Worm (Caenorhabditis elegans) whole organism, L1 larva: ENCODE measurements around the gene his-7.

Experiments used
- C04F5.9 ChIP-seq: sonication (generic microtip); optimal IDR thresholded peaks from 2 replicates; lab custom pipeline; 2016; ENCODE audit warnings: missing genetic modification characterization, missing compliant biosample characterization
- C16A3.4 ChIP-seq: fragments of 150-350 bp; optimal IDR thresholded peaks from 2 replicates; lab custom pipeline; 2014; ENCODE audit warnings: missing biosample characterization, missing genetic modification characterization
- alr-1 ChIP-seq: fragments of 200-800 bp; sonication (Bioruptor generic); optimal IDR thresholded peaks from 2 replicates; lab custom pipeline; 2018; ENCODE audit warnings: borderline replicate concordance, mild to moderate bottlenecking, missing genetic modification characterization, missing compliant biosample characterization
- ama-1 ChIP-seq: fragments of 150-350 bp; optimal IDR thresholded peaks from 2 replicates; lab custom pipeline; 2014
- blmp-1 ChIP-seq: fragments of 150-350 bp; optimal IDR thresholded peaks from 2 replicates; lab custom pipeline; 2014; ENCODE audit warnings: missing biosample characterization, missing genetic modification characterization
- ceh-88 ChIP-seq: fragments of 200-800 bp; sonication (Bioruptor generic); IDR thresholded peaks from 2 replicates; pipeline ENCODE4 v1.3.6; 2022; ENCODE audit warnings: missing genetic modification characterization, missing compliant biosample characterization
- ceh-90 ChIP-seq: sonication (generic microtip); optimal IDR thresholded peaks from 2 replicates; lab custom pipeline; 2016; ENCODE audit warnings: missing genetic modification characterization, missing compliant biosample characterization
- ces-1 ChIP-seq: fragments of 150-350 bp; optimal IDR thresholded peaks from 2 replicates; lab custom pipeline; 2014; ENCODE audit warnings: missing biosample characterization, missing genetic modification reagents, missing genetic modification characterization
- dpl-1 ChIP-seq, 3 experiments: fragments of 150-350 bp in 2 of 3; sonication (generic microtip) in 1 of 3; optimal IDR thresholded peaks; 2 replicates each; lab custom pipeline; 2014 to 2017; ENCODE audit warnings: missing biosample characterization in 3 of 3, missing genetic modification characterization in 3 of 3, missing genetic modification reagents in 3 of 3
- dsc-1 ChIP-seq: sonication (generic microtip); optimal IDR thresholded peaks from 2 replicates; lab custom pipeline; 2016; ENCODE audit warnings: mild to moderate bottlenecking, missing genetic modification characterization, missing compliant biosample characterization
- efl-1 ChIP-seq, 4 experiments: fragments of 150-350 bp; optimal IDR thresholded peaks in 3 of 4; peaks in 1 of 4; 1 replicate in 1 of 4; 2 replicates in 3 of 4; lab custom pipeline; 2014; ENCODE audit warnings: missing biosample characterization in 2 of 4, missing genetic modification characterization in 2 of 4, missing genetic modification reagents in 2 of 4
- efl-3 ChIP-seq: fragments of 200-800 bp; sonication (Bioruptor generic); optimal IDR thresholded peaks from 2 replicates; lab custom pipeline; 2018; ENCODE audit warnings: mild to moderate bottlenecking, missing genetic modification characterization, missing compliant biosample characterization
- egl-27 ChIP-seq, 2 experiments: fragments of 150-350 bp in 1 of 2; sonication (generic microtip); optimal IDR thresholded peaks; 3 replicates each; lab custom pipeline; 2017 to 2018; ENCODE audit warnings: missing biosample characterization in 2 of 2, missing genetic modification characterization in 2 of 2, missing genetic modification reagents in 2 of 2
- elt-3 ChIP-seq, 6 experiments: fragments of 150-350 bp in 1 of 6; sonication (generic microtip); optimal IDR thresholded peaks; 2 replicates each; lab custom pipeline; 2017 to 2018; ENCODE audit warnings: missing biosample characterization in 6 of 6, missing genetic modification characterization in 6 of 6, inconsistent platforms in 1 of 6
- ets-5 ChIP-seq: fragments of 200-800 bp; sonication (Bioruptor generic); IDR thresholded peaks from 2 replicates; pipeline ENCODE4 v1.3.6; 2022; ENCODE audit warnings: missing genetic modification characterization, missing compliant biosample characterization
- fkh-10 ChIP-seq: sonication (generic microtip); optimal IDR thresholded peaks from 2 replicates; lab custom pipeline; 2017; ENCODE audit warnings: missing biosample characterization, missing genetic modification reagents, missing genetic modification characterization
- fkh-8 ChIP-seq: sonication (generic microtip); optimal IDR thresholded peaks from 2 replicates; lab custom pipeline; 2016; ENCODE audit warnings: mild to moderate bottlenecking, missing genetic modification characterization, missing compliant biosample characterization
- grh-1 ChIP-seq: fragments of 200-800 bp; sonication (Bioruptor generic); IDR thresholded peaks from 2 replicates; pipeline ENCODE4 v1.3.6; 2022; ENCODE audit warnings: missing genetic modification reagents, missing genetic modification characterization, missing compliant biosample characterization
- hlh-17 ChIP-seq: fragments of 200-800 bp; sonication (Bioruptor generic); optimal IDR thresholded peaks from 2 replicates; lab custom pipeline; 2018; ENCODE audit warnings: missing genetic modification characterization, mild to moderate bottlenecking, missing compliant biosample characterization, moderate library complexity, borderline replicate concordance
- irx-1 ChIP-seq: sonication (generic microtip); optimal IDR thresholded peaks from 2 replicates; lab custom pipeline; 2016; ENCODE audit warnings: missing genetic modification characterization, missing compliant biosample characterization
- isw-1 ChIP-seq: fragments of 200-800 bp; sonication (Bioruptor generic); IDR thresholded peaks from 2 replicates; pipeline ENCODE4 v1.3.6; 2022; ENCODE audit warnings: missing genetic modification characterization, missing compliant biosample characterization
- lin-13 ChIP-seq: fragments of 150-350 bp; optimal IDR thresholded peaks from 2 replicates; lab custom pipeline; 2014; ENCODE audit warnings: missing biosample characterization, missing genetic modification reagents, missing genetic modification characterization
- lin-15B ChIP-seq: fragments of 150-350 bp; sonication (generic microtip); optimal IDR thresholded peaks from 3 replicates; lab custom pipeline; 2014; ENCODE audit warnings: missing biosample characterization, missing genetic modification characterization
- lin-35 ChIP-seq, 2 experiments: fragments of 150-350 bp; optimal IDR thresholded peaks; 2 replicates each; lab custom pipeline; 2014; ENCODE audit warnings: missing biosample characterization in 2 of 2, missing genetic modification characterization in 2 of 2, missing genetic modification reagents in 2 of 2
- lin-39 ChIP-seq: fragments of 150-350 bp; optimal IDR thresholded peaks from 2 replicates; lab custom pipeline; 2014; ENCODE audit warnings: missing biosample characterization, missing genetic modification reagents, missing genetic modification characterization
- lir-3 ChIP-seq: sonication (generic microtip); optimal IDR thresholded peaks from 2 replicates; lab custom pipeline; 2016; ENCODE audit warnings: mild to moderate bottlenecking, missing genetic modification characterization, moderate library complexity, missing compliant biosample characterization; ENCODE audit not compliant: poor library complexity
- lsy-2 ChIP-seq, 2 experiments: fragments of 150-350 bp; optimal IDR thresholded peaks; 2 replicates each; lab custom pipeline; 2014; ENCODE audit warnings: missing biosample characterization in 2 of 2, missing genetic modification characterization in 2 of 2
- mab-9 ChIP-seq: fragments of 200-800 bp; sonication (Bioruptor generic); IDR thresholded peaks from 2 replicates; pipeline ENCODE4 v1.3.6; 2022; ENCODE audit warnings: missing genetic modification reagents, missing genetic modification characterization, missing compliant biosample characterization
- mdl-1 ChIP-seq, 2 experiments: fragments of 150-350 bp; optimal IDR thresholded peaks; 2 replicates each; lab custom pipeline; 2014 to 2017; ENCODE audit warnings: missing biosample characterization in 2 of 2, missing genetic modification characterization in 2 of 2, inconsistent platforms in 1 of 2
- mep-1 ChIP-seq: fragments of 150-350 bp; optimal IDR thresholded peaks from 2 replicates; lab custom pipeline; 2014; ENCODE audit warnings: missing biosample characterization, missing genetic modification characterization
- nhr-11 ChIP-seq: fragments of 150-350 bp; optimal IDR thresholded peaks from 2 replicates; lab custom pipeline; 2014; ENCODE audit warnings: missing biosample characterization, missing genetic modification characterization
- nhr-19 ChIP-seq: fragments of 200-800 bp; sonication (Bioruptor generic); conservative IDR thresholded peaks from 2 replicates; pipeline ENCODE4 v1.3.6; 2022; ENCODE audit warnings: missing genetic modification characterization, missing compliant biosample characterization
- nhr-20 ChIP-seq: sonication (generic microtip); optimal IDR thresholded peaks from 2 replicates; lab custom pipeline; 2016; ENCODE audit warnings: mild to moderate bottlenecking, missing genetic modification characterization, missing compliant biosample characterization
- nhr-237 ChIP-seq: fragments of 150-350 bp; optimal IDR thresholded peaks from 2 replicates; lab custom pipeline; 2014; ENCODE audit warnings: missing biosample characterization, missing genetic modification characterization
- nhr-28 ChIP-seq: fragments of 150-350 bp; optimal IDR thresholded peaks from 2 replicates; lab custom pipeline; 2014; ENCODE audit warnings: missing biosample characterization, missing genetic modification characterization
- nhr-77 ChIP-seq: fragments of 150-350 bp; optimal IDR thresholded peaks from 2 replicates; lab custom pipeline; 2014; ENCODE audit warnings: missing biosample characterization, missing genetic modification characterization
- nhr-84 ChIP-seq: sonication (generic microtip); optimal IDR thresholded peaks from 2 replicates; lab custom pipeline; 2017; ENCODE audit warnings: missing biosample characterization, missing genetic modification characterization
- nhr-85 ChIP-seq: sonication (generic microtip); peaks from one replicate; lab custom pipeline; 2016; ENCODE audit warnings: missing genetic modification characterization, inconsistent platforms, missing compliant biosample characterization
- nhr-90 ChIP-seq: sonication (generic microtip); optimal IDR thresholded peaks from 2 replicates; lab custom pipeline; 2016; ENCODE audit warnings: mild to moderate bottlenecking, missing genetic modification characterization, missing compliant biosample characterization; ENCODE audit not compliant: poor library complexity
- pag-3 ChIP-seq: sonication (generic microtip); optimal IDR thresholded peaks from 2 replicates; lab custom pipeline; 2017; ENCODE audit warnings: missing genetic modification characterization, mild to moderate bottlenecking, missing compliant biosample characterization, antibody characterized with exemption, borderline replicate concordance; ENCODE audit not compliant: insufficient read depth
- pax-3 ChIP-seq: fragments of 200-800 bp; sonication (Bioruptor generic); optimal IDR thresholded peaks from 2 replicates; lab custom pipeline; 2018; ENCODE audit warnings: mild to moderate bottlenecking, missing genetic modification characterization, moderate library complexity, missing compliant biosample characterization
- pqm-1 ChIP-seq: sonication (generic microtip); optimal IDR thresholded peaks from 3 replicates; lab custom pipeline; 2017; ENCODE audit warnings: missing biosample characterization, missing genetic modification characterization
- skn-1 ChIP-seq: fragments of 150-350 bp; optimal IDR thresholded peaks from 2 replicates; lab custom pipeline; 2014; ENCODE audit warnings: missing biosample characterization, missing genetic modification characterization
- snpc-4 ChIP-seq: fragments of 150-350 bp; optimal IDR thresholded peaks from 2 replicates; lab custom pipeline; 2014; ENCODE audit warnings: missing biosample characterization, missing genetic modification characterization
- sptf-1 ChIP-seq: fragments of 150-350 bp; optimal IDR thresholded peaks from 2 replicates; lab custom pipeline; 2014; ENCODE audit warnings: missing biosample characterization, missing genetic modification characterization
- swsn-7 ChIP-seq: sonication (generic microtip); optimal IDR thresholded peaks from 2 replicates; lab custom pipeline; 2016; ENCODE audit warnings: missing genetic modification characterization, missing compliant biosample characterization
- tbx-2 ChIP-seq: sonication (generic microtip); optimal IDR thresholded peaks from 2 replicates; lab custom pipeline; 2016; ENCODE audit warnings: missing genetic modification characterization, missing compliant biosample characterization
- tlp-1 ChIP-seq: fragments of 150-350 bp; optimal IDR thresholded peaks from 2 replicates; lab custom pipeline; 2014; ENCODE audit warnings: missing biosample characterization, missing genetic modification characterization
- unc-130 ChIP-seq: fragments of 150-350 bp; optimal IDR thresholded peaks from 2 replicates; lab custom pipeline; 2017; ENCODE audit warnings: missing biosample characterization, missing genetic modification characterization, inconsistent platforms
- unc-98 ChIP-seq: fragments of 200-800 bp; sonication (Bioruptor generic); IDR thresholded peaks from 2 replicates; pipeline ENCODE4 v1.3.6; 2022; ENCODE audit warnings: missing genetic modification characterization, missing compliant biosample characterization
- vab-15 ChIP-seq: sonication (generic microtip); optimal IDR thresholded peaks from 2 replicates; lab custom pipeline; 2017; ENCODE audit warnings: missing genotype, mild to moderate bottlenecking, missing genetic modification characterization, missing compliant biosample characterization
- xbp-1 ChIP-seq: sonication (generic microtip); optimal IDR thresholded peaks from 2 replicates; lab custom pipeline; 2016; ENCODE audit warnings: missing genetic modification characterization, missing compliant biosample characterization
- zip-4 ChIP-seq: fragments of 200-800 bp; sonication (Bioruptor generic); optimal IDR thresholded peaks from 2 replicates; lab custom pipeline; 2018; ENCODE audit warnings: mild to moderate bottlenecking, missing genetic modification characterization, moderate library complexity, missing compliant biosample characterization

his-7 gene

DNA sequence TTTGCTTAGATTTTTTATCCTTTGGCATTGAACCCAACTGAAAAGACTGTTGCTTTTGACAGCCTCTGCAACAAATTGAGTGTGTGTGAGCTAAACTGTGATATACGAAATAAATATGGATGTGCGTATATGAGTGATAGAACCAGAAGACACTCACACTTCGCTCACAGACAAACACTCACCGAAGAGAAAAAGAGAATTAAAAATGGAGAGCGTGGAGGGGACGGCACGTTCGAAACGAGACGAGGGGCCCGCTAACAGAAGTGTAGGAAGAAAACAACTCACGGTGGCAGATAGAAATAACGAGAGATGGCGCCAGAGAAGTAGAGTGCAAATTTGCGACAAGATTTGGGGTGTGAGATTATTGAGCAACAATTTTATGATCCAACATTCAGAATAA lies 14.9 kb upstream of the his-7 start (continued):
- TF ChIP-seq nhr-77 (tag; lab: Kevin White, UChicago) (no peak), alr-1 (no peak), grh-1 (GFP tag; lab: Robert Waterston, UW) (no peak), mep-1 (tag; lab: Kevin White, UChicago) (no peak), ceh-90 (tag; lab: Kevin White, UChicago) (no peak), mdl-1 (tag; optimal IDR thresholded peaks at IDR 0.05; lab: Kevin White, UChicago) (peak in 1 of 2 experiments; percentile 36), nhr-84 (no peak), isw-1 (GFP tag; lab: Robert Waterston, UW) (no peak), ces-1 (GFP tag; lab: Kevin White, UChicago) (no peak), fkh-8 (no peak), tbx-2 (tag; lab: Kevin White, UChicago) (no peak), blmp-1 (tag; lab: Kevin White, UChicago) (no peak), tlp-1 (tag; lab: Kevin White, UChicago) (no peak), dpl-1 (GFP tag; optimal IDR thresholded peaks at IDR 0.05; lab: Kevin White, UChicago) (peak in 1 of 3 experiments; percentile 30), ceh-88 (GFP tag; lab: Robert Waterston, UW) (no peak), efl-3 (GFP tag; lab: Kevin White, UChicago) (no peak), hlh-17 (GFP tag; lab: Kevin White, UChicago) (no peak), mab-9 (no peak), nhr-20 (tag; lab: Kevin White, UChicago) (peak; percentile 4), C16A3.4 (tag; lab: Kevin White, UChicago) (no peak), pqm-1 (tag; lab: Kevin White, UChicago) (no peak), nhr-28 (tag; lab: Kevin White, UChicago) (no peak), lin-13 (GFP tag; lab: Kevin White, UChicago) (no peak), C04F5.9 (tag; lab: Kevin White, UChicago) (no peak), fkh-10 (GFP tag; lab: Kevin White, UChicago) (no peak), unc-98 (no peak), nhr-90 (tag; lab: Kevin White, UChicago) (no peak), lin-15B (no peak), nhr-85 (no peak), irx-1 (tag; lab: Kevin White, UChicago) (no peak), nhr-237 (tag; lab: Kevin White, UChicago) (no peak), pag-3 (tag; lab: Kevin White, UChicago) (peak; percentile 45), efl-1 (optimal IDR thresholded peaks at IDR 0.05; lab: Kevin White, UChicago) (peak; percentile 26 to 34), efl-1 (GFP tag; optimal IDR thresholded peaks at IDR 0.05 in 1 of 2; lab: Kevin White, UChicago) (no peak), skn-1 (tag; lab: Kevin White, UChicago) (peak; percentile 35), nhr-11 (tag; lab: Kevin White, UChicago) (no peak), zip-4 (GFP tag; lab: Kevin White, UChicago) (no peak), snpc-4 (tag; lab: Kevin White, UChicago) (no peak), sptf-1 (tag; lab: Kevin White, UChicago) (no peak), xbp-1 (tag; lab: Kevin White, UChicago) (no peak), pax-3 (no peak), swsn-7 (tag; lab: Kevin White, UChicago) (peak; percentile 22), vab-15 (no peak), elt-3 (tag; optimal IDR thresholded peaks at IDR 0.05; lab: Kevin White, UChicago) (no peak), ama-1 (lab: Kevin White, UChicago) (no peak), egl-27 (tag; optimal IDR thresholded peaks at IDR 0.05; lab: Kevin White, UChicago) (no peak), nhr-19 (GFP tag; lab: Robert Waterston, UW) (no peak), lin-35 (GFP tag; optimal IDR thresholded peaks at IDR 0.05; lab: Kevin White, UChicago) (peak in 1 of 2 experiments; percentile 44), lsy-2 (tag; optimal IDR thresholded peaks at IDR 0.05; lab: Kevin White, UChicago) (peak in 1 of 2 experiments; percentile 50), lin-39 (tag; lab: Kevin White, UChicago) (no peak), unc-130 (tag; lab: Kevin White, UChicago) (no peak), dsc-1 (tag; lab: Kevin White, UChicago) (peak; percentile 3), ets-5 (GFP tag; lab: Robert Waterston, UW) (no peak), lir-3 (tag; lab: Kevin White, UChicago) (no peak)
